Worm (Caenorhabditis elegans): ENCODE data around the gene srx-28.

srx-28 gene

DNA sequence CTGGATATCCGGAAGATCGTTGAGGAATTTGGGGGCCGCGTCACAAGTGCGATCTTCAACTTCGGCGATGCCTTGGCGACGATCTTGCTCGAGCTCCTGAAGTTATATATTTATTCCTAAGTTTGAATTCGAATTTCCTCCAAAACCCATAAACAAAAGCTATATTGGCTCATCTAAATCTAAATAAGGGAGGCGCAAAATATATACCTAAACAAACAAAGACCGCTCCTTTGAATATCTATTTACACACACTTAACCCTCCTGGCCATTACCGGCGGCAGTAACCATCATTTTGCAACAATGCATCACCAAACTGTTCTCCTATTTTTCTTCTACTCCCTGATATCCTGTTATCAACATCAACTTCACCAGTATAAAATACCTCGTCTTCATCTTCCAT is 38.9 kb upstream of the srx-28 start, which contains the start of gene F54E2.2:
TSS of gene F54E2.2 (plus strand) at position 301 of the 400 bp plus-strand sequence.
- TF ChIP-seq ceh-22 (tag; optimal IDR thresholded peaks at IDR 0.05) (no peak), rnt-1 (tag; optimal IDR thresholded peaks at IDR 0.05) (no peak), pha-4 (tag; optimal IDR thresholded peaks at IDR 0.05) (no peak)

DNA sequence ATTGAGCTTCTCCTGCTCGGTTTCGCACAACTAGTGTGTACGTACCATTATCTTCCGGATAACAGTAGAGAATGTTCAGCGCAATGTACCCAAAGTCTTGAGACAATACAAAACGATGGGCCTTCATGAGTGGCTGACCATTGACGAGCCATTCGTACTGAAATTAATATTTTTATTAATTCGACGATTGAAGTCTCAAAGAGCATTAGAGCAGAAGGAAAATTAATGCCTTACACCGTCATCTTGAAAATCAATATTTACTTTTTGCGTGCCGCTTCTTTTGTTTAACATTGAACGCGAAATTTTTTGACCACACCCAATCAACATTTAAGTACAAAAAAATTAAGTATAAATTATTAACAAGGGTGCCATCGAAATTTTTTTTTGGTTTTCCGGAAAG is 35.9 kb upstream of the srx-28 start:
- no peak for TF ChIP-seq elt-2 (tag; optimal IDR thresholded peaks at IDR 0.05)
- TF ChIP-seq hlh-13 (GFP tag; optimal IDR thresholded peaks at IDR 0.05), result no peak
- no peak for TF ChIP-seq ama-1 (optimal IDR thresholded peaks at IDR 0.05)
- TF ChIP-seq ceh-9 (tag; optimal IDR thresholded peaks at IDR 0.05), result no peak
- no peak for TF ChIP-seq npax-4 (tag; optimal IDR thresholded peaks at IDR 0.05)
- no peak for TF ChIP-seq nhr-232 (tag; optimal IDR thresholded peaks at IDR 0.05)
- no peak for TF ChIP-seq nfya-1 (tag; optimal IDR thresholded peaks at IDR 0.05)
- no peak for TF ChIP-seq dve-1 (tag; optimal IDR thresholded peaks at IDR 0.05)

DNA sequence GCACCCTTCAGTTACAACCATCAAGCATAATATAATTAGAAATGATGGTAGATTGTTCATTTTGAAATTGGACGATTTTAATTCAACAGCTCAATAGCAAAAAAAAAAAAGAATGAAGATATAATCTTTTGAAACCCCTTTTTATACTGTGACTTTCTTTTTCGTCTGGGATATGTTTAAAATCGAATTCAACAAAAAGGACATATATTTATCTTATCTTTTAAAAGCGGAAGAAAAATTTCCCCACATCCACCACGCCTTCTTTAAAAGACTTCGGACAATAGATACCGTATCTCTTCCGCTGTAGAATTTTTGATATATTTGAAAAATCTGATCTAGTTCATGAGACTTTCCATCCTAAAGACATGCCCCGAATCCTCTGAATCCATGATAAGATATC is 23.7 kb upstream of the srx-28 start, which contains the start of gene R05D8.11:
TSS of gene R05D8.11 (minus strand) at position 101 of the 400 bp plus-strand sequence.
- TF ChIP-seq ceh-6 (GFP tag; optimal IDR thresholded peaks at IDR 0.05) (no peak), syd-9 (tag; optimal IDR thresholded peaks at IDR 0.05) (no peak), unc-3 (GFP tag; conservative IDR thresholded peaks at IDR 0.05) (no peak), unc-3 (tag; optimal IDR thresholded peaks at IDR 0.05) (no peak), odd-2 (tag; optimal IDR thresholded peaks at IDR 0.05) (no peak), ceh-24 (tag; optimal IDR thresholded peaks at IDR 0.05) (no peak), C38D4.7 (GFP tag; optimal IDR thresholded peaks at IDR 0.05) (no peak), ceh-14 (tag; optimal IDR thresholded peaks at IDR 0.05) (no peak), pat-9 (tag; optimal IDR thresholded peaks at IDR 0.05) (no peak), ceh-18 (tag; optimal IDR thresholded peaks at IDR 0.05) (no peak), rnt-1 (tag; optimal IDR thresholded peaks at IDR 0.05) (no peak), zip-5 (tag; optimal IDR thresholded peaks at IDR 0.05) (no peak), madf-2 (tag; optimal IDR thresholded peaks at IDR 0.05) (no peak), sox-2 (GFP tag; IDR thresholded peaks at IDR 0.05) (no peak), hlh-15 (tag; optimal IDR thresholded peaks at IDR 0.05) (no peak), ceh-22 (tag; optimal IDR thresholded peaks at IDR 0.05) (no peak), ceh-30 (tag; optimal IDR thresholded peaks at IDR 0.05) (no peak), ets-4 (tag; optimal IDR thresholded peaks at IDR 0.05) (no peak), npax-4 (tag; optimal IDR thresholded peaks at IDR 0.05) (no peak), pqm-1 (tag; optimal IDR thresholded peaks at IDR 0.05) (no peak)

DNA sequence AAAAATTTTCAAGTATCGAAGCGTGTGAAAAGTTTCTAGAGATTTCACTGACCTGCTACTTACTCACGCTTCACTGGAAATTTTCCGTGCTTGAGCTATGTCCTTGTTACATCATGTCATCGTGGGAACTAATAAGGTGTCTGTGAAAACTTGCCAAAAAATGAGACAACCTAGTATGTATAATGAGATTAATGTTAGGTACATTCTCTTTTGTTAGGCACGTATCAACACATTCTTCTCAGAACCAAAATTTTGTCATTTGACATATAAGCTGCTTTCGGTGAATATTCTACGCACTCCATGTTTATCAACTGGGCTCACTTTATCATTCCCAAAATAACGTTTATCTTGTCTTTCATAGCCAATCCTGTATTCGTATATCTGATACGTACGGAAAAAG is 17.0 kb upstream of the srx-28 start, which contains the start of gene srj-18:
TSS of gene srj-18 (plus strand) at position 301 of the 400 bp plus-strand sequence.
- TF ChIP-seq sdc-2 (tag; optimal IDR thresholded peaks at IDR 0.05) (no peak), odd-2 (tag; optimal IDR thresholded peaks at IDR 0.05) (no peak), tbx-2 (tag; optimal IDR thresholded peaks at IDR 0.05) (no peak), ceh-22 (tag; optimal IDR thresholded peaks at IDR 0.05) (no peak), hlh-13 (GFP tag; optimal IDR thresholded peaks at IDR 0.05) (no peak), lin-11 (tag; optimal IDR thresholded peaks at IDR 0.05) (no peak), nhr-11 (tag; optimal IDR thresholded peaks at IDR 0.05) (no peak), lim-6 (tag; optimal IDR thresholded peaks at IDR 0.05) (no peak), dmd-4 (tag; optimal IDR thresholded peaks at IDR 0.05; ENCODE audit: borderline replicate concordance) (no peak), hlh-15 (tag; optimal IDR thresholded peaks at IDR 0.05) (no peak), elt-2 (tag; optimal IDR thresholded peaks at IDR 0.05) (no peak), tbx-7 (tag; optimal IDR thresholded peaks at IDR 0.05) (no peak), sox-4 (tag; optimal IDR thresholded peaks at IDR 0.05) (no peak)

DNA sequence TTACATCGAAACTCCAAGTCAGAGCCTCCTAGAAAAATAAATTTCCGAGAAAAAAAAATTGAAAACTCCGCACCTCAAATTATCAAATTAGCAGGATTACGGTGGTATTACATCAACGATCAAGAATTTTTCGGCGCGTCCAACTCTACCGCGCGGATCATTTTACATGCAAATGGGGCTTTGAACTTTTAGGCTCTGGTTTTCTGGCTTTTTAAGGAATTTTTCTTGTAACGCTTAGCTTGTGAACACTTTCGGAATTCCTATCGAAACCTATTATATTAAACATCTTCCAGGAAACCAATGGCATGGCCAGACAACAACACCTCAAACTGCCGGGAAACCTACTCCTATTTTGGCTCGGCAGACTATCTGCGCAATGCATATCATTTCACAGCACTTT is 14.5 kb upstream of the srx-28 start, which contains the start of gene srh-56:
TSS of gene srh-56 (plus strand) at position 301 of the 400 bp plus-strand sequence.
- TF ChIP-seq hlh-8 (tag; optimal IDR thresholded peaks at IDR 0.05) (no peak), ceh-18 (tag; optimal IDR thresholded peaks at IDR 0.05) (no peak), K02D7.2 (tag; optimal IDR thresholded peaks at IDR 0.05) (no peak), pros-1 (tag; optimal IDR thresholded peaks at IDR 0.05) (no peak), T23F11.4 (GFP tag; optimal IDR thresholded peaks at IDR 0.05) (no peak), ttx-3 (tag; optimal IDR thresholded peaks at IDR 0.05) (no peak), ceh-48 (tag; optimal IDR thresholded peaks at IDR 0.05) (no peak), fax-1 (tag; optimal IDR thresholded peaks at IDR 0.05) (no peak), lim-6 (tag; optimal IDR thresholded peaks at IDR 0.05) (no peak), ahr-1 (tag; optimal IDR thresholded peaks at IDR 0.05) (no peak), hlh-13 (GFP tag; optimal IDR thresholded peaks at IDR 0.05) (no peak), C38D4.7 (GFP tag; optimal IDR thresholded peaks at IDR 0.05) (no peak), nfya-1 (tag; optimal IDR thresholded peaks at IDR 0.05) (no peak), ceh-31 (tag; optimal IDR thresholded peaks at IDR 0.05) (no peak), lin-11 (tag; optimal IDR thresholded peaks at IDR 0.05) (no peak), ceh-19 (GFP tag; optimal IDR thresholded peaks at IDR 0.05) (no peak), sdc-2 (tag; optimal IDR thresholded peaks at IDR 0.05) (no peak), ceh-30 (tag; optimal IDR thresholded peaks at IDR 0.05) (no peak)
